Fruit fly (Drosophila melanogaster) whole organism, embryonic: Measurements from ENCODE around the gene Shawn.

Experiments
- Awh ChIP-seq: fragments of 200-800 bp; sonication (Bioruptor generic); IDR thresholded peaks from 2 replicates; pipeline ENCODE4, ENCODE4 v1.3.6; 2022; ENCODE audit warnings: missing biosample characterization, missing genetic modification characterization
- CG10267 ChIP-seq: fragments of 200-800 bp; sonication (Bioruptor generic); optimal IDR thresholded peaks from 2 replicates; lab custom pipeline; 2018; ENCODE audit warnings: missing biosample characterization, mild to moderate bottlenecking, missing genetic modification characterization, moderate library complexity
- CG10462 ChIP-seq: fragments of 200-800 bp; sonication (Bioruptor generic); optimal IDR thresholded peaks from 2 replicates; lab custom pipeline; 2016; ENCODE audit warnings: missing biosample characterization, missing genetic modification characterization
- CG10565 ChIP-seq: fragments of 200-800 bp; sonication (Bioruptor generic); optimal IDR thresholded peaks from 3 replicates; lab custom pipeline; 2016; ENCODE audit warnings: missing biosample characterization, mild to moderate bottlenecking, missing genetic modification characterization
- CG12299 ChIP-seq: fragments of 200-800 bp; sonication (Bioruptor generic); optimal IDR thresholded peaks from 2 replicates; lab custom pipeline; 2018; ENCODE audit warnings: missing biosample characterization, mild to moderate bottlenecking, missing genetic modification characterization
- CG12391 ChIP-seq: fragments of 200-800 bp; sonication (Bioruptor generic); optimal IDR thresholded peaks from 3 replicates; lab custom pipeline; 2018; ENCODE audit warnings: missing biosample characterization, mild to moderate bottlenecking, missing genetic modification characterization, moderate library complexity
- CG13296 ChIP-seq: fragments of 200-800 bp; sonication (Bioruptor generic); optimal IDR thresholded peaks from 3 replicates; lab custom pipeline; 2018; ENCODE audit warnings: missing biosample characterization, mild to moderate bottlenecking, missing genetic modification characterization
- CG13424 ChIP-seq: fragments of 200-800 bp; sonication (Bioruptor generic); optimal IDR thresholded peaks from 2 replicates; lab custom pipeline; 2019; ENCODE audit warnings: missing biosample characterization, mild to moderate bottlenecking, missing genetic modification characterization, moderate library complexity
- CG13894 ChIP-seq: fragments of 200-800 bp; sonication (Bioruptor generic); optimal IDR thresholded peaks from 3 replicates; lab custom pipeline; 2018; ENCODE audit warnings: missing biosample characterization, mild to moderate bottlenecking, missing genetic modification characterization, moderate library complexity
- CG15269 ChIP-seq: fragments of 200-800 bp; sonication (Bioruptor generic); optimal IDR thresholded peaks from 2 replicates; lab custom pipeline; 2018; ENCODE audit warnings: missing biosample characterization, mild to moderate bottlenecking, missing genetic modification characterization, moderate library complexity
- CG16863 ChIP-seq: fragments of 200-800 bp; sonication (Bioruptor generic); optimal IDR thresholded peaks from 3 replicates; lab custom pipeline; 2016; ENCODE audit warnings: missing biosample characterization, missing genetic modification characterization
- CG17361 ChIP-seq: fragments of 200-800 bp; sonication (Bioruptor generic); IDR thresholded peaks from 3 replicates; pipeline ENCODE4 v1.3.6; 2022; ENCODE audit warnings: missing biosample characterization, missing genetic modification characterization
- CG17912 ChIP-seq: fragments of 200-800 bp; sonication (Bioruptor generic); optimal IDR thresholded peaks from 2 replicates; lab custom pipeline; 2018; ENCODE audit warnings: missing biosample characterization, mild to moderate bottlenecking, missing genetic modification characterization
- CG1832 ChIP-seq: fragments of 200-800 bp; sonication (Bioruptor generic); optimal IDR thresholded peaks from 2 replicates; lab custom pipeline; 2017; ENCODE audit warnings: missing biosample characterization, mild to moderate bottlenecking, missing genetic modification characterization, inconsistent platforms
- CG2202 ChIP-seq: fragments of 200-800 bp; sonication (Bioruptor generic); optimal IDR thresholded peaks from 2 replicates; lab custom pipeline; 2018; ENCODE audit warnings: missing biosample characterization, mild to moderate bottlenecking, missing genetic modification characterization
- CG2678 ChIP-seq: fragments of 200-800 bp; sonication (Bioruptor generic); optimal IDR thresholded peaks from 3 replicates; lab custom pipeline; 2019; ENCODE audit warnings: missing biosample characterization, mild to moderate bottlenecking, missing genetic modification characterization, moderate library complexity
- CG30020 ChIP-seq: fragments of 200-800 bp; optimal IDR thresholded peaks from 2 replicates; lab custom pipeline; 2019; ENCODE audit warnings: missing biosample characterization, mild to moderate bottlenecking, missing genetic modification characterization, moderate library complexity
- CG3163 ChIP-seq: fragments of 200-800 bp; sonication (Bioruptor generic); optimal IDR thresholded peaks from 3 replicates; lab custom pipeline; 2016; ENCODE audit warnings: missing biosample characterization, missing genetic modification characterization
- CG4820 ChIP-seq: fragments of 200-800 bp; sonication (Bioruptor generic); optimal IDR thresholded peaks from 3 replicates; lab custom pipeline; 2016; ENCODE audit warnings: missing biosample characterization, missing genetic modification characterization
- CG5245 ChIP-seq: fragments of 200-800 bp; sonication (Bioruptor generic); optimal IDR thresholded peaks from 3 replicates; lab custom pipeline; 2016; ENCODE audit warnings: missing biosample characterization, missing genetic modification characterization
- CG6175 ChIP-seq: fragments of 200-800 bp; sonication (Bioruptor generic); IDR thresholded peaks from 3 replicates; pipeline ENCODE4 v1.3.6; 2022; ENCODE audit warnings: missing biosample characterization, missing genetic modification characterization
- CG6654 ChIP-seq: fragments of 200-800 bp; sonication (Bioruptor generic); optimal IDR thresholded peaks from 2 replicates; lab custom pipeline; 2017; ENCODE audit warnings: missing biosample characterization, mild to moderate bottlenecking, missing genetic modification characterization
- CG6854 ChIP-seq: fragments of 200-800 bp; sonication (Bioruptor generic); optimal IDR thresholded peaks from 3 replicates; lab custom pipeline; 2017; ENCODE audit warnings: missing biosample characterization, mild to moderate bottlenecking, missing genetic modification characterization
- CG7271 ChIP-seq: fragments of 200-800 bp; sonication (Bioruptor generic); optimal IDR thresholded peaks from 2 replicates; lab custom pipeline; 2018; ENCODE audit warnings: missing biosample characterization, mild to moderate bottlenecking, missing genetic modification characterization, moderate library complexity
- CG7357 ChIP-seq: fragments of 200-800 bp; sonication (Bioruptor generic); IDR thresholded peaks from 3 replicates; pipeline ENCODE4 v1.3.6; 2022; ENCODE audit warnings: missing biosample characterization, missing genetic modification characterization
- CrebB ChIP-seq: fragments of 200-800 bp; sonication (Bioruptor generic); optimal IDR thresholded peaks from 3 replicates; lab custom pipeline; 2018; ENCODE audit warnings: missing biosample characterization, mild to moderate bottlenecking, missing genetic modification characterization
- Dbx ChIP-seq: fragments of 200-800 bp; sonication (Bioruptor generic); IDR thresholded peaks from 3 replicates; pipeline ENCODE4 v1.3.6; 2022; ENCODE audit warnings: missing biosample characterization, missing genetic modification characterization
- E2f2 ChIP-seq: fragments of 200-800 bp; sonication (Bioruptor generic); IDR thresholded peaks from 2 replicates; pipeline ENCODE4 v1.3.6; 2022; ENCODE audit warnings: missing biosample characterization, missing genetic modification characterization
- HLH3B ChIP-seq: fragments of 200-800 bp; sonication (Bioruptor generic); IDR thresholded peaks from 2 replicates; pipeline ENCODE4 v1.3.6; 2022; ENCODE audit warnings: missing biosample characterization, missing genetic modification characterization
- Hmr ChIP-seq: fragments of 200-800 bp; sonication (Bioruptor generic); optimal IDR thresholded peaks from 3 replicates; lab custom pipeline; 2017; ENCODE audit warnings: mild to moderate bottlenecking, missing biosample characterization, missing genetic modification reagents, missing genetic modification characterization
- Hsf ChIP-seq: fragments of 200-800 bp; sonication (Bioruptor generic); optimal IDR thresholded peaks from 3 replicates; lab custom pipeline; 2016; ENCODE audit warnings: missing biosample characterization, missing genetic modification characterization
- MESR4 ChIP-seq: fragments of 200-800 bp; sonication (Bioruptor generic); optimal IDR thresholded peaks from 2 replicates; lab custom pipeline; 2018; ENCODE audit warnings: missing biosample characterization, mild to moderate bottlenecking, missing genetic modification characterization, moderate library complexity
- Rfx ChIP-seq: fragments of 200-800 bp; sonication (Bioruptor generic); IDR thresholded peaks from 2 replicates; pipeline ENCODE4 v1.3.6; 2022; ENCODE audit warnings: missing biosample characterization, missing genetic modification characterization
- Rx ChIP-seq: fragments of 200-800 bp; sonication (Bioruptor generic); IDR thresholded peaks from 2 replicates; pipeline ENCODE4 v1.3.6; 2022; ENCODE audit warnings: missing biosample characterization, missing genetic modification characterization
- ab ChIP-seq: fragments of 200-800 bp; sonication (Bioruptor generic); optimal IDR thresholded peaks from 2 replicates; lab custom pipeline; 2016; ENCODE audit warnings: missing biosample characterization, missing genetic modification characterization
- amos ChIP-seq: fragments of 200-800 bp; sonication (Bioruptor generic); IDR thresholded peaks from 2 replicates; pipeline ENCODE4 v1.3.6; 2022; ENCODE audit warnings: missing biosample characterization, missing genetic modification characterization; ENCODE audit not compliant: partially characterized antibody
- br ChIP-seq: fragments of >200 bp; optimal IDR thresholded peaks from 2 replicates; lab custom pipeline; 2017
- cad ChIP-seq: fragments of >200 bp; optimal IDR thresholded peaks from 2 replicates; lab custom pipeline; 2017; ENCODE audit warnings: missing biosample characterization, missing genetic modification characterization
- cg ChIP-seq: fragments of 200-800 bp; sonication (Bioruptor generic); optimal IDR thresholded peaks from 3 replicates; lab custom pipeline; 2019; ENCODE audit warnings: missing biosample characterization, mild to moderate bottlenecking, missing genetic modification characterization, moderate library complexity
- esg ChIP-seq: fragments of 200-800 bp; sonication (Bioruptor generic); conservative IDR thresholded peaks from 2 replicates; pipeline ENCODE4 v1.3.6; 2022; ENCODE audit warnings: missing biosample characterization, missing genetic modification characterization
- grn ChIP-seq: fragments of 200-800 bp; sonication (Bioruptor generic); optimal IDR thresholded peaks from 3 replicates; lab custom pipeline; 2017; ENCODE audit warnings: missing biosample characterization, missing genetic modification characterization
- gro ChIP-seq: fragments of 200-800 bp; sonication (Bioruptor generic); optimal IDR thresholded peaks from 2 replicates; lab custom pipeline; 2016; ENCODE audit warnings: missing biosample characterization, missing genetic modification characterization
- insv ChIP-seq, 2 experiments: fragments of 200-800 bp; sonication (Bioruptor generic); optimal IDR thresholded peaks; 3 replicates each; lab custom pipeline; 2016 to 2018; ENCODE audit warnings: missing biosample characterization in 2 of 2, missing genetic modification characterization in 2 of 2
- mirr ChIP-seq: fragments of 200-800 bp; sonication (Bioruptor generic); optimal IDR thresholded peaks from 3 replicates; lab custom pipeline; 2018; ENCODE audit warnings: missing biosample characterization, mild to moderate bottlenecking, missing genetic modification characterization
- pan ChIP-seq, 4 experiments: fragments of >200 bp in 3 of 4; fragments of 200-800 bp in 1 of 4; sonication (Bioruptor generic) in 1 of 4; optimal IDR thresholded peaks in 3 of 4; IDR thresholded peaks in 1 of 4; 2 replicates each; pipeline versions ENCODE4 v1.3.6 to Lab custom; 2017 to 2022; ENCODE audit warnings: missing biosample characterization in 2 of 4, missing genetic modification characterization in 2 of 4, mixed read lengths in 1 of 4
- phol ChIP-seq: fragments of 200-800 bp; sonication (Bioruptor generic); optimal IDR thresholded peaks from 3 replicates; lab custom pipeline; 2018; ENCODE audit warnings: missing biosample characterization, mild to moderate bottlenecking, missing genetic modification characterization, moderate library complexity
- ssp ChIP-seq: fragments of 200-800 bp; sonication (Bioruptor generic); IDR thresholded peaks from 2 replicates; pipeline ENCODE4 v1.3.6; 2022; ENCODE audit warnings: missing biosample characterization, missing genetic modification characterization
- stwl ChIP-seq: fragments of 200-800 bp; sonication (Bioruptor generic); optimal IDR thresholded peaks from 3 replicates; lab custom pipeline; 2018; ENCODE audit warnings: missing biosample characterization, mild to moderate bottlenecking, missing genetic modification characterization, moderate library complexity
- trem ChIP-seq: fragments of 200-800 bp; optimal IDR thresholded peaks from 3 replicates; lab custom pipeline; 2019; ENCODE audit warnings: missing biosample characterization, mild to moderate bottlenecking, missing genetic modification characterization, moderate library complexity
- vnd ChIP-seq: fragments of 200-800 bp; sonication (Bioruptor generic); IDR thresholded peaks from 3 replicates; pipeline ENCODE4 v1.3.6; 2022; ENCODE audit warnings: missing biosample characterization, missing genetic modification characterization; ENCODE audit not compliant: partially characterized antibody

Shawn gene

DNA sequence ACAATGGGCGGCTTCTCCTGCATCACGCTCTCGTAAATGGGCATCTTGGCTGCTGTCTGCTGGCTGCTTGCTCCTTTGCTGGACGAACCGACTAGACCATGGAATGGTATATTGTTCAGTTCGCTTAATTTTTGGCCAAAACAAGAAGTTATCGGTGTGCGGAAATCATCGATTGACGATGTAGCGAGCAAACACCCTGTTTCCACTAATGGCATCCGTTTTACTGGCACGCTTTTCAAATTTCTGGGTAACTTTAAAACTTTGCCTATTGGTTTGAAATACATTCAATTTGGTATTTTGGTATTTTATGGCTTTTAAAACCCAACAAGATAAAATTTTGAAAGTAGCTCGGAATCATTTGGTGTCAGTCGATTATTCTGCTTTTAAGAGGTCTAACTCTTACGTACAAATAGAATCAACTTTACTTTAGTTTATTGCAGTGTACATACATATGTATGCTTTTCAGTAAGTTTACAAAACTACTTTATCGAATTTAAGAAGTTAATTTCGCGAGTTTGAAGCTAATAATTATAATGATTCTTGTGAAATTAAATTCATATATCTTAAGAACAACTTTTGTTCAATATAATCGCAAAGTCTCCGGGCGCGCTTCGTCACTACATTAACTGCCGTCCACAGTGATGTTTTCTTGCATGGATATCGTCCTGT lies 34.7 kb downstream of the Shawn start, which contains the start of gene Arp10 (continued):
- 0 out of 3 replicates have a peak, but pooled peaks have one; percentile 35 for TF ChIP-seq CG17361 (GFP tag; lab: Robert Waterston, UW)
- no peak for TF ChIP-seq CG7271
- TF ChIP-seq CG10267: peak; percentile 26
- peak; percentile 33 for TF ChIP-seq CG12391
- no peak for TF ChIP-seq grn (GFP tag; lab: Kevin White, UChicago)
- TF ChIP-seq CG1832 (GFP tag; lab: Kevin White, UChicago): no peak
- TF ChIP-seq CG17912 (GFP tag; lab: Kevin White, UChicago): no peak
- no peak for TF ChIP-seq Awh (GFP tag; lab: Robert Waterston, UW)
- no peak for TF ChIP-seq CG6175 (GFP tag; lab: Robert Waterston, UW)
- TF ChIP-seq amos (GFP tag; lab: Robert Waterston, UW): peak; percentile 44; the same call in 1 of the 2 replicates
- no peak for TF ChIP-seq CG4820 (GFP tag; lab: Kevin White, UChicago)
- TF ChIP-seq stwl (tag; lab: Kevin White, UChicago): peak; percentile 43
- no peak for TF ChIP-seq Dbx (GFP tag; lab: Robert Waterston, UW)
- no peak for TF ChIP-seq CG2678
- TF ChIP-seq E2f2 (GFP tag; lab: Robert Waterston, UW): peak; percentile 75
- TF ChIP-seq CG13424 (tag; lab: Kevin White, UChicago): peak; percentile 14
- no peak for TF ChIP-seq CG6854 (GFP tag; lab: Kevin White, UChicago)
- TF ChIP-seq MESR4 (GFP tag; lab: Kevin White, UChicago): peak; percentile 66
- TF ChIP-seq pan (optimal IDR thresholded peaks at IDR 0.05; lab: Kevin White, UChicago): no peak
- no peak for TF ChIP-seq pan (GFP tag; optimal IDR thresholded peaks at IDR 0.05 in 1 of 2, IDR thresholded peaks at IDR 0.05 in 1 of 2)
- TF ChIP-seq Hsf: peak; percentile 22
- no peak for TF ChIP-seq CG10462 (GFP tag; lab: Kevin White, UChicago)
- no peak for TF ChIP-seq Hmr (GFP tag; lab: Kevin White, UChicago)
- TF ChIP-seq CG13296: no peak
- no peak for TF ChIP-seq CG13894 (tag; lab: Kevin White, UChicago)
- no peak for TF ChIP-seq esg (GFP tag; lab: Robert Waterston, UW)
- no peak for TF ChIP-seq cg
- TF ChIP-seq CG3163 (GFP tag; lab: Kevin White, UChicago): peak; percentile 23
- no peak for TF ChIP-seq cad (GFP tag; lab: Kevin White, UChicago)
- no peak for TF ChIP-seq CG5245 (GFP tag; lab: Kevin White, UChicago)
- TF ChIP-seq CG6654: no peak
- TF ChIP-seq gro (GFP tag; lab: Kevin White, UChicago): no peak
- peak; percentile 91 for TF ChIP-seq CG7357 (GFP tag; lab: Robert Waterston, UW)
- TF ChIP-seq CG12299 (tag; lab: Kevin White, UChicago): no peak
- TF ChIP-seq CG15269 (tag; lab: Kevin White, UChicago): no peak
- peak; percentile 40 for TF ChIP-seq phol (tag; lab: Kevin White, UChicago)
- peak; percentile 92 for TF ChIP-seq ssp (GFP tag; lab: Robert Waterston, UW)
- peak; percentile 36 for TF ChIP-seq trem (tag; lab: Kevin White, UChicago)
- TF ChIP-seq CG16863 (GFP tag; lab: Kevin White, UChicago): no peak
- no peak for TF ChIP-seq CG10565
- TF ChIP-seq CG30020: peak; percentile 88
- TF ChIP-seq mirr (GFP tag; lab: Kevin White, UChicago): no peak
- no peak for TF ChIP-seq CG2202
- no peak for TF ChIP-seq br
- TF ChIP-seq ab (GFP tag; lab: Kevin White, UChicago): no peak
- TF ChIP-seq vnd: no peak
- TF ChIP-seq Rx (GFP tag; lab: Robert Waterston, UW): no peak
- no peak for TF ChIP-seq insv (GFP tag; optimal IDR thresholded peaks at IDR 0.05; lab: Kevin White, UChicago)
- 0 out of 2 replicates have a peak, but pooled peaks have one; percentile 16 for TF ChIP-seq Rfx
- TF ChIP-seq CrebB: no peak
- no peak for TF ChIP-seq HLH3B (GFP tag; lab: Robert Waterston, UW)
